Worm (Caenorhabditis elegans) whole organism, young adult: ENCODE results near the gene srd-11.
A peak's percentile ranks its signal among the peaks of the same experiment; 100 is the strongest.

Source experiments
- B0336.3 ChIP-seq: fragments of 200-800 bp; sonication (Bioruptor generic); IDR thresholded peaks from 2 replicates; pipeline ENCODE4 v1.3.6; 2022; ENCODE audit warnings: missing genetic modification characterization, missing compliant biosample characterization
- D2030.7 ChIP-seq: fragments of 200-800 bp; sonication (Bioruptor generic); IDR thresholded peaks from 2 replicates; pipeline ENCODE4 v1.3.6; 2022; ENCODE audit warnings: missing genetic modification reagents, missing genetic modification characterization, missing compliant biosample characterization
- F23B12.7 ChIP-seq: sonication (generic microtip); optimal IDR thresholded peaks from 2 replicates; lab custom pipeline; 2017; ENCODE audit warnings: missing genetic modification characterization, mild to moderate bottlenecking, missing compliant biosample characterization, antibody characterized with exemption, moderate library complexity; ENCODE audit not compliant: insufficient read depth
- F55B11.4 ChIP-seq: sonication (generic microtip); optimal IDR thresholded peaks from 2 replicates; lab custom pipeline; 2016; ENCODE audit warnings: missing compliant biosample characterization, missing genetic modification characterization, borderline replicate concordance; ENCODE audit not compliant: insufficient read depth
- K11D2.4 ChIP-seq: fragments of 200-800 bp; sonication (Bioruptor generic); IDR thresholded peaks from 2 replicates; pipeline ENCODE4 v1.3.6; 2022; ENCODE audit warnings: missing genetic modification reagents, missing genetic modification characterization, missing compliant biosample characterization
- T07F8.4 ChIP-seq: sonication (generic microtip); optimal IDR thresholded peaks from 2 replicates; lab custom pipeline; 2016; ENCODE audit warnings: mild to moderate bottlenecking, missing genetic modification characterization, moderate library complexity, missing compliant biosample characterization
- Y67H2A.10 ChIP-seq: fragments of 200-800 bp; sonication (Bioruptor generic); conservative IDR thresholded peaks from 2 replicates; pipeline ENCODE4 v1.3.6; 2022; ENCODE audit warnings: missing genetic modification reagents, missing genetic modification characterization, missing compliant biosample characterization
- Y95B8A.8 ChIP-seq: fragments of 200-800 bp; sonication (Bioruptor generic); IDR thresholded peaks from 2 replicates; pipeline ENCODE4 v1.3.6; 2022; ENCODE audit warnings: missing genetic modification reagents, missing genetic modification characterization, missing compliant biosample characterization
- atf-7 ChIP-seq: sonication (generic microtip); optimal IDR thresholded peaks from 2 replicates; lab custom pipeline; 2017; ENCODE audit warnings: mild to moderate bottlenecking, missing genetic modification characterization, missing compliant biosample characterization
- attf-5 ChIP-seq: fragments of 200-800 bp; sonication (Bioruptor generic); optimal IDR thresholded peaks from 2 replicates; lab custom pipeline; 2018; ENCODE audit warnings: mild to moderate bottlenecking, missing genetic modification characterization, missing compliant biosample characterization
- attf-6 ChIP-seq: fragments of 200-800 bp; sonication (Bioruptor generic); IDR thresholded peaks from 2 replicates; pipeline ENCODE4 v1.3.6; 2022; ENCODE audit warnings: missing genetic modification reagents, missing genetic modification characterization, missing compliant biosample characterization
- bed-1 ChIP-seq: fragments of 200-800 bp; sonication (Bioruptor generic); IDR thresholded peaks from 2 replicates; pipeline ENCODE4 v1.3.6; 2022; ENCODE audit warnings: missing genetic modification reagents, missing genetic modification characterization, missing compliant biosample characterization
- bed-2 ChIP-seq: fragments of 200-800 bp; sonication (Bioruptor generic); IDR thresholded peaks from 2 replicates; pipeline ENCODE4 v1.3.6; 2022; ENCODE audit warnings: missing genetic modification reagents, missing genetic modification characterization, missing compliant biosample characterization
- cebp-1 ChIP-seq, 2 experiments: fragments of 200-800 bp in 1 of 2; sonication (Bioruptor generic) in 1 of 2; sonication (generic microtip) in 1 of 2; IDR thresholded peaks in 1 of 2; optimal IDR thresholded peaks in 1 of 2; 2 replicates each; pipeline versions ENCODE4 v1.3.6 to Lab custom; 2017 to 2022; ENCODE audit warnings: missing compliant biosample characterization in 2 of 2, missing genetic modification characterization in 2 of 2, mild to moderate bottlenecking in 1 of 2, missing genetic modification reagents in 1 of 2, moderate library complexity in 1 of 2
- ceh-100 ChIP-seq: fragments of 200-800 bp; sonication (Bioruptor generic); IDR thresholded peaks from 2 replicates; pipeline ENCODE4 v1.3.6; 2022; ENCODE audit warnings: missing genetic modification reagents, missing genetic modification characterization, missing compliant biosample characterization
- chd-7 ChIP-seq: sonication (generic microtip); optimal IDR thresholded peaks from 2 replicates; lab custom pipeline; 2016; ENCODE audit warnings: mild to moderate bottlenecking, missing genetic modification characterization, moderate library complexity, missing compliant biosample characterization
- efl-1 ChIP-seq: fragments of 150-350 bp; optimal IDR thresholded peaks from 2 replicates; lab custom pipeline; 2014; ENCODE audit warnings: missing biosample characterization, missing genetic modification reagents, missing genetic modification characterization
- egl-18 ChIP-seq: fragments of 200-800 bp; sonication (Bioruptor generic); IDR thresholded peaks from 2 replicates; pipeline ENCODE4 v1.3.6; 2022; ENCODE audit warnings: missing genetic modification reagents, missing genetic modification characterization, missing compliant biosample characterization
- gei-17 ChIP-seq: fragments of 200-800 bp; sonication (Bioruptor generic); optimal IDR thresholded peaks from 2 replicates; lab custom pipeline; 2018; ENCODE audit warnings: mild to moderate bottlenecking, missing genetic modification characterization, missing compliant biosample characterization
- hmg-1.2 ChIP-seq: fragments of 200-800 bp; sonication (Bioruptor generic); IDR thresholded peaks from 2 replicates; pipeline ENCODE4 v1.3.6; 2022; ENCODE audit warnings: missing genetic modification reagents, missing genetic modification characterization, missing compliant biosample characterization
- hrde-1 ChIP-seq: sonication (generic microtip); optimal IDR thresholded peaks from 2 replicates; lab custom pipeline; 2016; ENCODE audit warnings: missing genetic modification characterization, mild to moderate bottlenecking, missing compliant biosample characterization, moderate library complexity, missing genotype, missing genetic modification reagents, borderline replicate concordance
- hsf-1 ChIP-seq: fragments of 200-800 bp; sonication (Bioruptor generic); IDR thresholded peaks from 2 replicates; pipeline ENCODE4 v1.3.6; 2022; ENCODE audit warnings: missing genetic modification reagents, missing genetic modification characterization, missing compliant biosample characterization
- lag-1 ChIP-seq: fragments of 200-800 bp; sonication (Bioruptor generic); IDR thresholded peaks from 2 replicates; pipeline ENCODE4 v1.3.6; 2022; ENCODE audit warnings: missing genetic modification reagents, missing genetic modification characterization, missing compliant biosample characterization
- let-526 ChIP-seq: fragments of 200-800 bp; sonication (Bioruptor generic); IDR thresholded peaks from 2 replicates; pipeline ENCODE4 v1.3.6; 2022; ENCODE audit warnings: missing genetic modification reagents, missing genetic modification characterization, missing compliant biosample characterization
- lin-26 ChIP-seq: fragments of 200-800 bp; sonication (Bioruptor generic); IDR thresholded peaks from 2 replicates; pipeline ENCODE4 v1.3.6; 2022; ENCODE audit warnings: missing genetic modification reagents, missing genetic modification characterization, missing compliant biosample characterization
- lin-35 ChIP-seq, 3 experiments: fragments of 150-350 bp in 2 of 3; sonication (generic microtip) in 1 of 3; optimal IDR thresholded peaks; 2 replicates each; lab custom pipeline; 2014 to 2018; ENCODE audit warnings: missing biosample characterization in 3 of 3, missing genetic modification characterization in 3 of 3, missing genetic modification reagents in 3 of 3
- lin-40 ChIP-seq: sonication (generic microtip); optimal IDR thresholded peaks from 2 replicates; lab custom pipeline; 2016; ENCODE audit warnings: missing genetic modification characterization, mild to moderate bottlenecking, missing compliant biosample characterization, missing genotype, missing genetic modification reagents
- lin-54 ChIP-seq: fragments of 200-800 bp; sonication (Bioruptor generic); optimal IDR thresholded peaks from 2 replicates; lab custom pipeline; 2018; ENCODE audit warnings: mild to moderate bottlenecking, missing genetic modification characterization, missing compliant biosample characterization
- lir-1 ChIP-seq: fragments of 200-800 bp; sonication (Bioruptor generic); conservative IDR thresholded peaks from 2 replicates; pipeline ENCODE4 v1.3.6; 2022; ENCODE audit warnings: missing genetic modification reagents, missing genetic modification characterization, missing compliant biosample characterization
- madf-10 ChIP-seq: sonication (generic microtip); optimal IDR thresholded peaks from 2 replicates; lab custom pipeline; 2016; ENCODE audit warnings: mild to moderate bottlenecking, missing genetic modification characterization, missing compliant biosample characterization
- madf-3 ChIP-seq: fragments of 200-800 bp; sonication (Bioruptor generic); IDR thresholded peaks from 2 replicates; pipeline ENCODE4 v1.3.6; 2022; ENCODE audit warnings: missing genetic modification reagents, missing genetic modification characterization, missing compliant biosample characterization
- madf-6 ChIP-seq: fragments of 200-800 bp; sonication (Bioruptor generic); IDR thresholded peaks from 2 replicates; pipeline ENCODE4 v1.3.6; 2022; ENCODE audit warnings: missing genetic modification reagents, missing genetic modification characterization, missing compliant biosample characterization
- mcd-1 ChIP-seq: fragments of 200-800 bp; sonication (Bioruptor generic); IDR thresholded peaks from 2 replicates; pipeline ENCODE4 v1.3.6; 2022; ENCODE audit warnings: missing genetic modification reagents, missing genetic modification characterization, missing compliant biosample characterization
- nhr-179 ChIP-seq: sonication (generic microtip); optimal IDR thresholded peaks from 2 replicates; lab custom pipeline; 2016; ENCODE audit warnings: mild to moderate bottlenecking, missing genetic modification characterization, missing compliant biosample characterization
- nhr-80 ChIP-seq: sonication (generic microtip); optimal IDR thresholded peaks from 2 replicates; lab custom pipeline; 2016; ENCODE audit warnings: missing genetic modification characterization, missing compliant biosample characterization
- nhr-90 ChIP-seq: sonication (generic microtip); optimal IDR thresholded peaks from 2 replicates; lab custom pipeline; 2016; ENCODE audit warnings: missing genotype, mild to moderate bottlenecking, missing genetic modification characterization, missing compliant biosample characterization
- rcor-1 ChIP-seq: fragments of 200-800 bp; sonication (Bioruptor generic); IDR thresholded peaks from 2 replicates; pipeline ENCODE4 v1.3.6; 2022; ENCODE audit warnings: missing genetic modification reagents, missing genetic modification characterization, missing compliant biosample characterization
- snpc-3.4 ChIP-seq: sonication (generic microtip); optimal IDR thresholded peaks from 2 replicates; lab custom pipeline; 2017; ENCODE audit warnings: missing genetic modification characterization, mild to moderate bottlenecking, missing compliant biosample characterization, antibody characterized with exemption, moderate library complexity, missing genotype, missing genetic modification reagents
- snpc-4 ChIP-seq, 5 experiments: fragments of 150-350 bp in 1 of 5; sonication (generic microtip) in 4 of 5; optimal IDR thresholded peaks; 2 replicates each; lab custom pipeline; 2014 to 2018; ENCODE audit warnings: missing genetic modification characterization in 5 of 5, missing biosample characterization in 3 of 5, antibody characterized with exemption in 2 of 5, mild to moderate bottlenecking in 2 of 5, missing compliant biosample characterization in 2 of 5, missing genotype in 2 of 5, moderate library complexity in 2 of 5, missing genetic modification reagents in 1 of 5
- somi-1 ChIP-seq: fragments of 200-800 bp; sonication (Bioruptor generic); optimal IDR thresholded peaks from 2 replicates; lab custom pipeline; 2018; ENCODE audit warnings: mild to moderate bottlenecking, missing genetic modification characterization, missing compliant biosample characterization
- tbp1 ChIP-seq: fragments of 200-800 bp; sonication (Bioruptor generic); optimal IDR thresholded peaks from 2 replicates; lab custom pipeline; 2018; ENCODE audit warnings: mild to moderate bottlenecking, missing genetic modification characterization, missing compliant biosample characterization
- tlf-1 ChIP-seq: fragments of 200-800 bp; sonication (Bioruptor generic); optimal IDR thresholded peaks from 2 replicates; lab custom pipeline; 2018; ENCODE audit warnings: mild to moderate bottlenecking, missing genetic modification characterization, missing compliant biosample characterization
- unc-62 ChIP-seq: fragments of 150-350 bp; optimal IDR thresholded peaks from 2 replicates; lab custom pipeline; 2014; ENCODE audit warnings: missing biosample characterization, missing genetic modification reagents, missing genetic modification characterization
- ztf-26 ChIP-seq: sonication (generic microtip); optimal IDR thresholded peaks from 2 replicates; lab custom pipeline; 2017; ENCODE audit warnings: missing genetic modification characterization, missing compliant biosample characterization

srd-11 gene

ce11 chrV:13657841-13658338 is 38.2 kb upstream of the srd-11 start (continued):
- TF ChIP-seq lin-35 (GFP tag; optimal IDR thresholded peaks at IDR 0.05; lab: Kevin White, UChicago) = peak in 1 of 3 experiments; percentile 9
- TF ChIP-seq Y95B8A.8 = no peak
- TF ChIP-seq bed-1 (GFP tag; lab: Robert Waterston, UW) = no peak
- no peak for TF ChIP-seq T07F8.4 (tag; lab: Kevin White, UChicago)
- 0 out of 2 replicates have a peak, but pooled peaks have one; percentile 50 for TF ChIP-seq madf-3 (GFP tag; lab: Robert Waterston, UW)
- no peak for TF ChIP-seq lir-1 (GFP tag; lab: Robert Waterston, UW)
- TF ChIP-seq unc-62 = peak; percentile 59
- no peak for TF ChIP-seq attf-5 (GFP tag; lab: Kevin White, UChicago)
- TF ChIP-seq bed-2 (GFP tag; lab: Robert Waterston, UW) = no peak

ce11 chrV:13657291-13657690 is 37.6 kb upstream of the srd-11 start:
- peak; percentile 70; the same call in 1 of the 2 replicates for TF ChIP-seq lag-1
- peak; percentile 64 for TF ChIP-seq tlf-1
- peak; percentile 62 for TF ChIP-seq ztf-26 (tag; lab: Kevin White, UChicago)
- TF ChIP-seq lin-54 (GFP tag; lab: Kevin White, UChicago) = peak; percentile 44
- no peak for TF ChIP-seq nhr-179 (tag; lab: Kevin White, UChicago)
- peak; percentile 44 for TF ChIP-seq lin-40 (tag; lab: Kevin White, UChicago)
- peak; percentile 29; the same call in 1 of the 2 replicates for TF ChIP-seq B0336.3
- no peak for TF ChIP-seq snpc-4 (GFP tag; optimal IDR thresholded peaks at IDR 0.05; lab: Kevin White, UChicago)
- peak in 1 of 4 experiments; percentile 20 for TF ChIP-seq snpc-4 (tag; optimal IDR thresholded peaks at IDR 0.05; lab: Kevin White, UChicago)
- TF ChIP-seq nhr-90 (tag; lab: Kevin White, UChicago) = peak; percentile 35
- TF ChIP-seq chd-7 = peak; percentile 77
- no peak for TF ChIP-seq Y67H2A.10 (GFP tag; lab: Robert Waterston, UW)
- TF ChIP-seq Y95B8A.8 = 0 out of 2 replicates have a peak, but pooled peaks have one; percentile 21
- TF ChIP-seq somi-1 (GFP tag; lab: Kevin White, UChicago) = peak; percentile 91
- TF ChIP-seq attf-6 = no peak
- 0 out of 2 replicates have a peak, but pooled peaks have one; percentile 4 for TF ChIP-seq hsf-1 (GFP tag; lab: Robert Waterston, UW)
- peak; percentile 73 for TF ChIP-seq nhr-80
- no peak for TF ChIP-seq efl-1 (GFP tag; lab: Kevin White, UChicago)
- peak; percentile 57 for TF ChIP-seq madf-10
- TF ChIP-seq cebp-1 (GFP tag; IDR thresholded peaks at IDR 0.05; lab: Robert Waterston, UW) = peak; percentile 8; the same call in 1 of the 2 replicates
- peak; percentile 71 for TF ChIP-seq cebp-1 (tag; optimal IDR thresholded peaks at IDR 0.05; lab: Kevin White, UChicago)
- no peak for TF ChIP-seq hrde-1 (tag; lab: Kevin White, UChicago)
- peak; percentile 7 for TF ChIP-seq snpc-3.4 (tag; lab: Kevin White, UChicago)
- TF ChIP-seq rcor-1 (GFP tag; lab: Robert Waterston, UW) = peak; percentile 14; the same call in 1 of the 2 replicates
- peak; percentile 5 for TF ChIP-seq gei-17 (GFP tag; lab: Kevin White, UChicago)
- no peak for TF ChIP-seq D2030.7 (GFP tag; lab: Robert Waterston, UW)
- TF ChIP-seq let-526 (GFP tag; lab: Robert Waterston, UW) = peak; percentile 42; the same call in 1 of the 2 replicates
- peak; percentile 66; the same call in 1 of the 2 replicates for TF ChIP-seq K11D2.4 (GFP tag; lab: Robert Waterston, UW)
- TF ChIP-seq tbp1 (GFP tag; lab: Kevin White, UChicago) = peak; percentile 49
- TF ChIP-seq hmg-1.2 (GFP tag; lab: Robert Waterston, UW) = peak; percentile 28; the same call in 1 of the 2 replicates
- TF ChIP-seq F23B12.7 (tag; lab: Kevin White, UChicago) = peak; percentile 51
- peak; percentile 15; the same call in 1 of the 2 replicates for TF ChIP-seq mcd-1 (GFP tag; lab: Robert Waterston, UW)
- no peak for TF ChIP-seq F55B11.4 (tag; lab: Kevin White, UChicago)
- 0 out of 2 replicates have a peak, but pooled peaks have one; percentile 16 for TF ChIP-seq madf-6
- TF ChIP-seq atf-7 (tag; lab: Kevin White, UChicago) = peak; percentile 62
- TF ChIP-seq lin-26 = peak; percentile 40
- TF ChIP-seq egl-18 = no peak
- no peak for TF ChIP-seq ceh-100
